Worm (Caenorhabditis elegans) whole organism, L1 larva: ENCODE results near the gene xbx-5.
A peak's percentile ranks its signal among the peaks of the same experiment; 100 is the strongest.

Experiments used
- C04F5.9 ChIP-seq: sonication (generic microtip); optimal IDR thresholded peaks from 2 replicates; lab custom pipeline; 2016; ENCODE audit warnings: missing genetic modification characterization, missing compliant biosample characterization
- C16A3.4 ChIP-seq: fragments of 150-350 bp; optimal IDR thresholded peaks from 2 replicates; lab custom pipeline; 2014; ENCODE audit warnings: missing biosample characterization, missing genetic modification characterization
- C34B4.2 ChIP-seq: sonication (generic microtip); optimal IDR thresholded peaks from 2 replicates; lab custom pipeline; 2017; ENCODE audit warnings: mild to moderate bottlenecking, missing genetic modification characterization, missing compliant biosample characterization
- F16B12.6 ChIP-seq: fragments of 150-350 bp; optimal IDR thresholded peaks from 2 replicates; lab custom pipeline; 2014; ENCODE audit warnings: missing biosample characterization, missing genetic modification characterization
- aha-1 ChIP-seq: fragments of 150-350 bp; optimal IDR thresholded peaks from 2 replicates; lab custom pipeline; 2014; ENCODE audit warnings: missing biosample characterization, missing genetic modification characterization
- aly-2 ChIP-seq: fragments of 150-350 bp; optimal IDR thresholded peaks from 2 replicates; lab custom pipeline; 2014; ENCODE audit warnings: missing biosample characterization, missing genetic modification characterization
- ceh-63 ChIP-seq: fragments of 200-800 bp; sonication (Bioruptor generic); optimal IDR thresholded peaks from 2 replicates; lab custom pipeline; 2018; ENCODE audit warnings: mild to moderate bottlenecking, missing genetic modification characterization, missing compliant biosample characterization
- ceh-8 ChIP-seq: fragments of 200-800 bp; sonication (Bioruptor generic); optimal IDR thresholded peaks from 2 replicates; lab custom pipeline; 2018; ENCODE audit warnings: mild to moderate bottlenecking, missing genetic modification characterization, moderate library complexity, missing compliant biosample characterization
- ceh-82 ChIP-seq, 3 experiments: fragments of 150-350 bp in 1 of 3; sonication (generic microtip) in 2 of 3; optimal IDR thresholded peaks; 2 replicates each; lab custom pipeline; 2014 to 2017; ENCODE audit warnings: missing biosample characterization in 3 of 3, missing genetic modification characterization in 3 of 3
- ceh-88 ChIP-seq: fragments of 200-800 bp; sonication (Bioruptor generic); IDR thresholded peaks from 2 replicates; pipeline ENCODE4 v1.3.6; 2022; ENCODE audit warnings: missing genetic modification characterization, missing compliant biosample characterization
- ceh-90 ChIP-seq: sonication (generic microtip); optimal IDR thresholded peaks from 2 replicates; lab custom pipeline; 2016; ENCODE audit warnings: missing genetic modification characterization, missing compliant biosample characterization
- efl-3 ChIP-seq: fragments of 200-800 bp; sonication (Bioruptor generic); optimal IDR thresholded peaks from 2 replicates; lab custom pipeline; 2018; ENCODE audit warnings: mild to moderate bottlenecking, missing genetic modification characterization, missing compliant biosample characterization
- egl-27 ChIP-seq, 2 experiments: fragments of 150-350 bp in 1 of 2; sonication (generic microtip); optimal IDR thresholded peaks; 3 replicates each; lab custom pipeline; 2017 to 2018; ENCODE audit warnings: missing biosample characterization in 2 of 2, missing genetic modification characterization in 2 of 2, missing genetic modification reagents in 2 of 2
- elt-2 ChIP-seq: sonication (generic microtip); optimal IDR thresholded peaks from 2 replicates; lab custom pipeline; 2016; ENCODE audit warnings: missing genetic modification characterization, mild to moderate bottlenecking, inconsistent platforms, missing compliant biosample characterization, missing genetic modification reagents
- fkh-10 ChIP-seq: sonication (generic microtip); optimal IDR thresholded peaks from 2 replicates; lab custom pipeline; 2017; ENCODE audit warnings: missing biosample characterization, missing genetic modification reagents, missing genetic modification characterization
- fkh-8 ChIP-seq: sonication (generic microtip); optimal IDR thresholded peaks from 2 replicates; lab custom pipeline; 2016; ENCODE audit warnings: mild to moderate bottlenecking, missing genetic modification characterization, missing compliant biosample characterization
- fos-1 ChIP-seq: fragments of 150-350 bp; optimal IDR thresholded peaks from 2 replicates; lab custom pipeline; 2014; ENCODE audit warnings: missing biosample characterization, missing genetic modification characterization
- grh-1 ChIP-seq: fragments of 200-800 bp; sonication (Bioruptor generic); IDR thresholded peaks from 2 replicates; pipeline ENCODE4 v1.3.6; 2022; ENCODE audit warnings: missing genetic modification reagents, missing genetic modification characterization, missing compliant biosample characterization
- hlh-17 ChIP-seq: fragments of 200-800 bp; sonication (Bioruptor generic); optimal IDR thresholded peaks from 2 replicates; lab custom pipeline; 2018; ENCODE audit warnings: missing genetic modification characterization, mild to moderate bottlenecking, missing compliant biosample characterization, moderate library complexity, borderline replicate concordance
- hpl-2 ChIP-seq: fragments of 150-350 bp; optimal IDR thresholded peaks from 2 replicates; lab custom pipeline; 2014; ENCODE audit warnings: missing biosample characterization, missing genetic modification reagents, missing genetic modification characterization
- irx-1 ChIP-seq: sonication (generic microtip); optimal IDR thresholded peaks from 2 replicates; lab custom pipeline; 2016; ENCODE audit warnings: missing genetic modification characterization, missing compliant biosample characterization
- isw-1 ChIP-seq: fragments of 200-800 bp; sonication (Bioruptor generic); IDR thresholded peaks from 2 replicates; pipeline ENCODE4 v1.3.6; 2022; ENCODE audit warnings: missing genetic modification characterization, missing compliant biosample characterization
- lin-13 ChIP-seq: fragments of 150-350 bp; optimal IDR thresholded peaks from 2 replicates; lab custom pipeline; 2014; ENCODE audit warnings: missing biosample characterization, missing genetic modification reagents, missing genetic modification characterization
- lin-39 ChIP-seq: fragments of 150-350 bp; optimal IDR thresholded peaks from 2 replicates; lab custom pipeline; 2014; ENCODE audit warnings: missing biosample characterization, missing genetic modification reagents, missing genetic modification characterization
- lsy-2 ChIP-seq, 2 experiments: fragments of 150-350 bp; optimal IDR thresholded peaks; 2 replicates each; lab custom pipeline; 2014; ENCODE audit warnings: missing biosample characterization in 2 of 2, missing genetic modification characterization in 2 of 2
- mab-9 ChIP-seq: fragments of 200-800 bp; sonication (Bioruptor generic); IDR thresholded peaks from 2 replicates; pipeline ENCODE4 v1.3.6; 2022; ENCODE audit warnings: missing genetic modification reagents, missing genetic modification characterization, missing compliant biosample characterization
- mdl-1 ChIP-seq, 2 experiments: fragments of 150-350 bp; optimal IDR thresholded peaks; 2 replicates each; lab custom pipeline; 2014 to 2017; ENCODE audit warnings: missing biosample characterization in 2 of 2, missing genetic modification characterization in 2 of 2, inconsistent platforms in 1 of 2
- mep-1 ChIP-seq: fragments of 150-350 bp; optimal IDR thresholded peaks from 2 replicates; lab custom pipeline; 2014; ENCODE audit warnings: missing biosample characterization, missing genetic modification characterization
- nhr-12 ChIP-seq: sonication (generic microtip); optimal IDR thresholded peaks from 2 replicates; lab custom pipeline; 2017; ENCODE audit warnings: missing biosample characterization, missing genetic modification characterization
- nhr-71 ChIP-seq: sonication (generic microtip); optimal IDR thresholded peaks from 2 replicates; lab custom pipeline; 2016; ENCODE audit warnings: mild to moderate bottlenecking, missing genetic modification characterization, moderate library complexity, missing compliant biosample characterization
- nhr-84 ChIP-seq: sonication (generic microtip); optimal IDR thresholded peaks from 2 replicates; lab custom pipeline; 2017; ENCODE audit warnings: missing biosample characterization, missing genetic modification characterization
- nhr-85 ChIP-seq: sonication (generic microtip); peaks from one replicate; lab custom pipeline; 2016; ENCODE audit warnings: missing genetic modification characterization, inconsistent platforms, missing compliant biosample characterization
- pag-3 ChIP-seq: sonication (generic microtip); optimal IDR thresholded peaks from 2 replicates; lab custom pipeline; 2017; ENCODE audit warnings: missing genetic modification characterization, mild to moderate bottlenecking, missing compliant biosample characterization, antibody characterized with exemption, borderline replicate concordance; ENCODE audit not compliant: insufficient read depth
- pax-3 ChIP-seq: fragments of 200-800 bp; sonication (Bioruptor generic); optimal IDR thresholded peaks from 2 replicates; lab custom pipeline; 2018; ENCODE audit warnings: mild to moderate bottlenecking, missing genetic modification characterization, moderate library complexity, missing compliant biosample characterization
- pqm-1 ChIP-seq: sonication (generic microtip); optimal IDR thresholded peaks from 3 replicates; lab custom pipeline; 2017; ENCODE audit warnings: missing biosample characterization, missing genetic modification characterization
- snpc-4 ChIP-seq: fragments of 150-350 bp; optimal IDR thresholded peaks from 2 replicates; lab custom pipeline; 2014; ENCODE audit warnings: missing biosample characterization, missing genetic modification characterization
- snu-23 ChIP-seq: sonication (generic microtip); optimal IDR thresholded peaks from 2 replicates; lab custom pipeline; 2016; ENCODE audit warnings: missing genetic modification characterization, missing compliant biosample characterization
- sup-37 ChIP-seq: fragments of 200-800 bp; sonication (Bioruptor generic); optimal IDR thresholded peaks from 2 replicates; lab custom pipeline; 2018; ENCODE audit warnings: mild to moderate bottlenecking, missing genetic modification characterization, missing compliant biosample characterization
- unc-130 ChIP-seq: fragments of 150-350 bp; optimal IDR thresholded peaks from 2 replicates; lab custom pipeline; 2017; ENCODE audit warnings: missing biosample characterization, missing genetic modification characterization, inconsistent platforms
- unc-30 ChIP-seq: sonication (generic microtip); optimal IDR thresholded peaks from 2 replicates; lab custom pipeline; 2017; ENCODE audit warnings: missing biosample characterization, missing genetic modification characterization
- xbp-1 ChIP-seq: sonication (generic microtip); optimal IDR thresholded peaks from 2 replicates; lab custom pipeline; 2016; ENCODE audit warnings: missing genetic modification characterization, missing compliant biosample characterization
- zag-1 ChIP-seq: fragments of 150-350 bp; optimal IDR thresholded peaks from 2 replicates; lab custom pipeline; 2014; ENCODE audit warnings: missing biosample characterization, missing genetic modification characterization
- zip-4 ChIP-seq: fragments of 200-800 bp; sonication (Bioruptor generic); optimal IDR thresholded peaks from 2 replicates; lab custom pipeline; 2018; ENCODE audit warnings: mild to moderate bottlenecking, missing genetic modification characterization, moderate library complexity, missing compliant biosample characterization
- ztf-11 ChIP-seq, 2 experiments: sonication (generic microtip); optimal IDR thresholded peaks; 2 replicates each; lab custom pipeline; 2016 to 2017; ENCODE audit warnings: missing genetic modification characterization in 2 of 2, missing biosample characterization in 1 of 2, missing compliant biosample characterization in 1 of 2

Gene xbx-5

DNA sequence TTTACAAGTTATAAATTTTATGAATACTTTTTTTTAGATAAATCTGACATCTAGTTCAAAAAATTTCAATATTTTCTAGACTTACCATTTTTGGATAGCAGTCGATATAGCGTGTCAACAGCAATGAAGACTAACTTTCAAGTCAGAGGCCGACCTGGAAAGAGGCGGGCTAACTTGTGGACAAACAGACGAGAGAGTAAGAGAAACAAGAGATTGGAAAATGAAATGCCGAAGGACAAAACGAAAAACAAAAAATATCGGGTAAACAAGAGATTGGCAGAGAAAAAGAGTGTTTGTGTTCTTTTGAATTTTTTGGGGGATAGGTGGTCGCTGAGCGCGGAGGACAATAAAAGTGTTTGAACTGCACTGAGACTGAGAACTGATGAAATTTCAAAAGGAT lies 31.1 kb downstream of the xbx-5 start, which contains the start of gene lec-4 (continued):
- TF ChIP-seq zip-4 (no peak), mep-1 (tag; lab: Kevin White, UChicago) (peak; percentile 50), irx-1 (no peak), isw-1 (GFP tag; lab: Robert Waterston, UW) (no peak), efl-3 (no peak), fkh-8 (peak; percentile 12), pax-3 (no peak), pag-3 (no peak), fkh-10 (GFP tag; lab: Kevin White, UChicago) (no peak), snpc-4 (tag; lab: Kevin White, UChicago) (peak; percentile 0), F16B12.6 (tag; lab: Kevin White, UChicago) (peak; percentile 19), unc-130 (tag; lab: Kevin White, UChicago) (peak; percentile 52), C04F5.9 (tag; lab: Kevin White, UChicago) (no peak), snu-23 (peak; percentile 49), elt-2 (no peak), ztf-11 (tag; optimal IDR thresholded peaks at IDR 0.05; lab: Kevin White, UChicago) (no peak), lin-39 (tag; lab: Kevin White, UChicago) (no peak), lin-13 (no peak), fos-1 (tag; lab: Kevin White, UChicago) (peak; percentile 35), ceh-90 (no peak), aly-2 (tag; lab: Kevin White, UChicago) (no peak), C34B4.2 (tag; lab: Kevin White, UChicago) (no peak), ceh-63 (no peak), hlh-17 (GFP tag; lab: Kevin White, UChicago) (no peak), lsy-2 (tag; optimal IDR thresholded peaks at IDR 0.05; lab: Kevin White, UChicago) (peak in 1 of 2 experiments; percentile 69), C16A3.4 (peak; percentile 47), aha-1 (tag; lab: Kevin White, UChicago) (no peak), zag-1 (tag; lab: Kevin White, UChicago) (no peak), unc-30 (tag; lab: Kevin White, UChicago) (no peak), pqm-1 (tag; lab: Kevin White, UChicago) (no peak), xbp-1 (peak; percentile 22)
- TF ChIP-seq, all 84 proteins: peak for 31

DNA sequence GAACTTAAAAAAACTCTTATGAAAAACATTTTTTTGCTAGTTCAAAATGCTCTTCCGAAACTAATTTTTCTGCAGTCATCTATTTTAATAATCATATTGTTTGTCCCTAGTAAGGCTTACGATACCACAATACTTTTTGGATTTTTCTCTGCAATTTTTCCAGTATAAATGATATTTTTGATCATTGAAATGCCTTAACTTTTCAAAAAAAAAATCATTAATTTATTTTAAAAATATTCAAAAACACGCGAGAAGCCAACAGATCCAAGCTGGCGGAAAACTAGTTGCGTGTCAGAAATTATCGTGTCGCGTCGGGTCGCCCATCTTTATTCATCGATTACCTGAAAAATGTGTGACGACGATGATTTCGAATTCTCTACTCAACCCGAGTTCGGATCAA lies 36.1 kb downstream of the xbx-5 start, which contains the start of gene gmeb-3:
gmeb-3 (plus strand) TSS at position 301 of the 400 bp plus-strand sequence.
- TF ChIP-seq mab-9 (GFP tag; lab: Robert Waterston, UW) (no peak), efl-3 (no peak), C16A3.4 (no peak), egl-27 (tag; optimal IDR thresholded peaks at IDR 0.05; lab: Kevin White, UChicago) (no peak), ceh-88 (no peak), ceh-82 (tag; optimal IDR thresholded peaks at IDR 0.05; lab: Kevin White, UChicago) (no peak)

DNA sequence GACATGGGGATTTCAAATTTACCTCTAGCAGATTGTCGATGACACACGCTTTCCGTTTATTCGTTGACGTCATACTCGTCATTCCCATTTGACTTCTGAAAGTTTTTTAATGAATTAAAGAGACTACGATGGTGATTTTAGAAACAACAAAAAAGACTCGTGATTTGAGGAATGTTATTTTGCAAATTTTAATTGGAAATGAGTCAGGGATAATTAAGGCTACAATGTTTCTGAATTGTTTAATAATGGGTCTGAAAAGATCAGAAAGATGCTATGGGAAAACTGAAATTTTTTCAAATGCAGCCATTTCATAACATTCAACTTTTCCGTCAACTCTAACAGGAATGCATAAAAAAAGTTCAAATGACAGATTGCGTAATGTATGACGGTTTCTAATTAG lies 38.8 kb downstream of the xbx-5 start, which contains the start of gene C44F1.1:
C44F1.1 (minus strand) TSS at position 101 of the 400 bp plus-strand sequence.
- TF ChIP-seq sup-37 (GFP tag; lab: Kevin White, UChicago), result no peak
- no peak for TF ChIP-seq mdl-1 (tag; optimal IDR thresholded peaks at IDR 0.05; lab: Kevin White, UChicago)
- no peak for TF ChIP-seq C04F5.9 (tag; lab: Kevin White, UChicago)
- peak; percentile 88 for TF ChIP-seq ceh-8
- TF ChIP-seq grh-1 (GFP tag; lab: Robert Waterston, UW), result no peak
- no peak for TF ChIP-seq hpl-2
- no peak for TF ChIP-seq nhr-84 (tag; lab: Kevin White, UChicago)
- peak; percentile 14 for TF ChIP-seq fkh-8
- TF ChIP-seq nhr-85 (tag; lab: Kevin White, UChicago), result no peak
- peak; percentile 33 for TF ChIP-seq nhr-71 (tag; lab: Kevin White, UChicago)
- TF ChIP-seq nhr-12, result no peak
